Fruit fly (Drosophila melanogaster) whole organism, adult: ENCODE measurements around the gene Hr4.

Experiments used
- Hr96 ChIP-seq: fragments of 200-800 bp; sonication (Bioruptor generic); optimal IDR thresholded peaks from 2 replicates; lab custom pipeline; 2016; ENCODE audit warnings: missing biosample characterization, missing genetic modification characterization
- cnc ChIP-seq, 2 experiments: fragments of >200 bp; optimal IDR thresholded peaks; 2 replicates each; lab custom pipeline; 2017
- tj ChIP-seq: fragments of 200-800 bp; sonication (Bioruptor generic); optimal IDR thresholded peaks from 3 replicates; lab custom pipeline; 2017; ENCODE audit warnings: missing biosample characterization, mild to moderate bottlenecking, missing genetic modification characterization, moderate library complexity

- TF ChIP-seq Hr96 (GFP tag; lab: Kevin White, UChicago) (no peak), cnc (optimal IDR thresholded peaks at IDR 0.05; lab: Kevin White, UChicago) (no peak), tj (GFP tag; lab: Kevin White, UChicago) (no peak)
These were observed 50.1 kb downstream of the Hr4 start for dm6 chrX:1991843-1992242.
